Worm (Caenorhabditis elegans) whole organism, dauer: ENCODE measurements around the gene F26D11.2.

Source experiments
- unc-62 ChIP-seq: sonication (generic microtip); optimal IDR thresholded peaks from 2 replicates; lab custom pipeline; 2017; ENCODE audit warnings: missing biosample characterization, missing genetic modification reagents, missing genetic modification characterization

The F26D11.2 gene

ce11 chrV:7971376-7971775 lies 12.3 kb downstream of the F26D11.2 start:
- TF ChIP-seq unc-62 (GFP tag; lab: Kevin White, UChicago), result no peak

DNA sequence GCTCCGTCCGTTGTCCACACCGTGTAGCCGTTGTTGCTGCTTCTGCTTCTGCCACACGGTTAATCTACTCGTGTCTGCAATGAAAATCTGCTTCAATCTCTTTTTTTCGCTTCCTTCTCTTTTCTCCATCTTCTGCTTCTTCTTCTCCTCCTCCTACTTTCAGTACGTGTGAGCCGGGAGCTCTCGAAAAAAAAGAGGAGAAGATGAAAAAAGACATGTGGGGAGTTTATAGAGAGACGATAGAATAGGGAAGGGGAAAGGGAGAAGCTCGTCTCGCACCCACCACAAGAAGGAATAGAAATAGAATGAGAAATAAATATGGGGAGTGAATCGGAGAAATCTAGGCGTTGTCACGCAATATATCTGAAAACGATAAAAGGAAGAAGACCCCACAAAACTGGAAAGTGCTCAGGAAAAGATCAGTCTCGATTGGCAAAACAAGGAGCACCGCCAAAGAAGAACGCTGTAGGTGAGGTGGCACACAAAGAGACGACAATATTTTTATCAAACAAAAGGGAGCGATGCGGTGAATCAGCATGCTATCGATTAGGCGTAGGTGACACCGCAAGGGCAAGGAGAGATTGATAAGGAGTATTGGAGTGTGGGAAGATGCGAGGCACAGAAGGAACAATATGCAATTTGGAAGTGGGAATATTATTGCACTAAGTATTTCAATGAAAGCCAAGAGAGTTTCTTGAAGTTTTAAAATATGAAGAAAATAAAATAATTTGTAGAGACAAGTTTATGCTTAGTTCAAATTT lies 18.8 kb downstream of the F26D11.2 start, which contains the start of gene let-413:
let-413 (minus strand) TSS at position 76 of the 761 bp plus-strand sequence.
- no peak for TF ChIP-seq unc-62 (GFP tag; lab: Kevin White, UChicago)

ce11 chrV:7978798-7979197 lies 19.7 kb downstream of the F26D11.2 start:
- TF ChIP-seq unc-62 (GFP tag; lab: Kevin White, UChicago), result no peak

ce11 chrV:7980370-7980987 lies 21.4 kb downstream of the F26D11.2 start:
- TF ChIP-seq unc-62 (GFP tag; lab: Kevin White, UChicago), result no peak

- no peak for TF ChIP-seq unc-62 (GFP tag; lab: Kevin White, UChicago)
These were observed 22.0 kb downstream of the F26D11.2 start, which contains the start of gene F26D11.1 for ce11 chrV:7980993-7981595. TSS of gene F26D11.1 (plus strand) at chrV:7981545.

ce11 chrV:7983381-7984052 lies 24.4 kb downstream of the F26D11.2 start, which contains the start of the genes natb-1 and abhd-12:
TSS of gene natb-1 (minus strand) at chrV:7983431.
TSS of gene abhd-12 (plus strand) at chrV:7983879.
- no peak for TF ChIP-seq unc-62 (GFP tag; lab: Kevin White, UChicago)

DNA sequence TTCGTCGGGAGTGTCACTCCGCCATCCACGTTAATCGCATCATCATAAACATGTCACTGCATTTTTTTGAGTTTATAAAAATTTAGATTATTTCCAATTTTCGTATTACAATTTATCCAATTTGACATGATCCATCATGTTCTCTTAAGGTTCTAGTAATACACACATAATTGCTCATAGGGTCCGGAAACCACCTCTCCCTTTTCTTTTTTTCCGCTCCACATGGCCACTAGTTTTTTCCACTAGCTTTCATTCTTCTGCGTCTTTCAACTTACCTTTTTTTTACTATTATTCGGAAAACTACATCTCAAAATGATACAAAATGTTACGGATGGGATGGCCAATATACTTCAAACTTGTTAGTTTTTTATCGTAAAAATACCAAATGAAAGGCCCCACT lies 26.8 kb downstream of the F26D11.2 start, which contains the start of gene Y97E10AL.1:
Y97E10AL.1 (plus strand) TSS at position 301 of the 400 bp plus-strand sequence.
- TF ChIP-seq unc-62 (GFP tag; lab: Kevin White, UChicago), result no peak

DNA sequence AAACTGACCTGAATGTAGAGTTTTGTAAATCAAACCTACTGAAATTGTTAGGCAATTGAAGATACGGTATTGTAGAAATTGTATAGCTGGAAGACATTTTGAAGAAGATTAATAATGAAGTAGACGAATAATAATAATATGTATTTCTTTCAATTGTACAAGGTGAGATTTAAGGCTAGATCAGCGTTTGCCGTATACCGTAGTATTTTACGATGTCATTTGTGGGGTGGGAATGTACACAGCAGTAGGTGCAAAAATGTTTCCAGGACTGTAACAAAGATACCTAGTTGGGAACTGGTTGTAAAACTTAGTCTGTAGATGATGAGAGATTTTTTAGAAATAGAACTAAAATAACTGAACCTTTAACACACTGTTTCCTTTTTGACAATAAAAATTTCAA lies 35.5 kb downstream of the F26D11.2 start, which contains the start of gene ceh-76:
ceh-76 (minus strand) TSS at position 101 of the 400 bp plus-strand sequence.
- no peak for TF ChIP-seq unc-62 (GFP tag; lab: Kevin White, UChicago)

- no peak for TF ChIP-seq unc-62 (GFP tag; lab: Kevin White, UChicago)
These were observed 36.1 kb downstream of the F26D11.2 start for ce11 chrV:7995165-7995564.

DNA sequence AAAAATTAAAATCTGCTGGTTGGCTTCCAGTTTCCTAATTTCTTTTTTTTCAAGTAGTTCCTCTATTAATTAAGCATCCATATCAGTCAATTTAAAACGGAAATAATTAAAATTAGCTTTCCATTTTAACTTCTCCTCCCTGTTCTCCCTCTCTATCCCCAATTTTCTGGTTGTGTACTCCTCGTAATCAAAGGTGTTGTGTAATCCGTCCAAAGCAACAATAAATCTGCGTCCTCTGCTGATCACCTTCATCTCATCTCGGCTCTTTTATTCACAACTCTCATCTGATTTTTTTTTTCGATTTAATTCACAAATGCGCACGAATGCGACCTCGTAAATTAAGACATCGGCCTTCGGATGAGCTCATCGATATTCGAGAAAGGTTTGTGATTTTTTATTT lies 36.8 kb downstream of the F26D11.2 start, which contains the start of gene Y97E10AR.2:
Y97E10AR.2 (plus strand) TSS at position 301 of the 400 bp plus-strand sequence.
- no peak for TF ChIP-seq unc-62 (GFP tag; lab: Kevin White, UChicago)

- no peak for TF ChIP-seq unc-62 (GFP tag; lab: Kevin White, UChicago)
These were observed 42.0 kb downstream of the F26D11.2 start, which contains the start of gene Y97E10AR.1 for ce11 chrV:8000929-8001513. TSS of gene Y97E10AR.1 (plus strand) at chrV:8001463.

DNA sequence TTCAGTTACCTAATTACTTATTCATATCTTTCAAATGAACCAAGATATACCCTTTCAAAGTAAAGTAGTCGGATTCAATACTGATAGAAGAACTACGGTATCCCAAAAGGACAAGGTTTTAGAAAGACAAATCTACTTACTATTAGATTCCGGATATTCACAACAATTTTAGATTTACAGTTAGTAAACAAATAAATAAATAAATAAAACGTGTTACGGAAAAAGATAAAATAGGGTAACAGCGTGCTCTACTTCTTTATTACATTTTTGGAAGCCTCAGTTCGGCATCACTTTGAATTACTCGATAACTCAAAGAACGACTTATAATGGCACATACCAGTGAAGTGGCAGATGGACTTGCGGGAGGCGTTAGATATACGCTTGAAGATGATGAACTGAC lies 45.9 kb downstream of the F26D11.2 start, which contains the start of gene Y97E10AR.8:
Y97E10AR.8 (plus strand) TSS at position 301 of the 400 bp plus-strand sequence.
- no peak for TF ChIP-seq unc-62 (GFP tag; lab: Kevin White, UChicago)

DNA sequence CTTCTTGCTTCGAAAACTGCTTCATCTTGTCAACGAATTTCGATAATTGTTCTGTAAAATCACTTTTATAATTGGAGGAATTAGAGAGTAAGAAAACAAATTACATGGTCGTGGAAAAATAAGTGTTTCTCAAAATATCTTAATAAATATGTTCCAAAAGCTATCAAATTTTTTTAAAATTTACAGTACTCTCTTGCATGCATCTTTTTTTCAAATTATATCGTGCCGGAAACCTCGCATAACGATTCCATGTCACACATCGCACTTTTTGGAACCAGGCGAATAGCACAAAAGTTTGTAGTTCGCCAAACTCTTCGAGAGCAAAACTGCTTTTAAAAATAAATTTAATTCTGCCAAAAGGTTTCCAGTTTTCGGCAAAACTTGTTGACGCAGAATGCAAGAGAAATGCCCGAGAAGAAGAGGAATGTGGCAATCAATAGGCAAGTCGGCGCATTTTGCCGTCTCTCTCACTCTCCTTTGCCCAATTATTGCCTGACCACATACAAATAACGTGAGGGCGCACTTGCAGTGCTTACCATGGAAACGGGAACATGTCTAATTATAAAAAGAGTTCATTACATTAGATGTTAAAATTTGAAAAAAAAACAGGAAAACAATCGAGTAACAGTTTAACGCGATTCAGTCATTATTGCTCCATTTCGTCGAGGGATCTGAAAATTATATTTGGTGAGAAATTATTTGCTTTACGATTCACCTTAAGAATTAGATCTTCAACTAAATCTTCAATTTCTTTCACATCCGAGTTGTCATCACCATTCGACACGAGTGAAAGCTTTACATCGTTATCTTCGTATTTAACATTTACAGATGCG lies 48.6 kb downstream of the F26D11.2 start, which contains the start of gene Y97E10AR.3:
Y97E10AR.3 (minus strand) TSS at position 51 of the 833 bp plus-strand sequence.
- TF ChIP-seq unc-62 (GFP tag; lab: Kevin White, UChicago), result no peak

DNA sequence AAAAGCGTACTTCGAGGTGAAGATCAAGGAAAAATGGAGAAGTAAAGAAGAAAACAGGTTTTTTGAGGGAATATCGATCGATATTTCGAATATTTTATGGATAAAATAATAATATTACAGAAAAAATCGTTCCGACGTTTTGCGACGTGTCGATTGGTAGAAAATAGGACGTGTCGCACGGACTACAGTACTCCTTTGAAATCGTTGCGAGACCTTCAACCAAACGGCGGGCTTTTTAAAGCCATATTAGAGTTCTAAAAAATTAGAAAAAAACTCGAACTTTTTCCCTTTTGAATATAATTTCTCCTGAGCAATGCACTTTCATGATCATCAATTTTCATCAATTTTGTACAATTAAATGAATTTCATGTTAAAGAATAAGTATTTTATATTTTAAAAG lies 51.0 kb downstream of the F26D11.2 start, which contains the start of gene Y97E10AR.4:
Y97E10AR.4 (minus strand) TSS at position 131 of the 400 bp plus-strand sequence.
- no peak for TF ChIP-seq unc-62 (GFP tag; lab: Kevin White, UChicago)
